Fruit fly (Drosophila melanogaster) whole organism, pupa: ENCODE results near the gene Meltrin.
A peak's percentile ranks its signal among the peaks of the same experiment; 100 is the strongest.

Experiments
- CG10348 ChIP-seq: fragments of 200-800 bp; sonication (Bioruptor generic); IDR thresholded peaks from 2 replicates; pipeline ENCODE4 v1.3.6; 2022; ENCODE audit warnings: missing biosample characterization, missing genetic modification characterization
- CG12605 ChIP-seq: fragments of 200-800 bp; sonication (Bioruptor generic); IDR thresholded peaks from 2 replicates; pipeline ENCODE4 v1.3.6; 2022; ENCODE audit warnings: missing biosample characterization, missing genetic modification characterization
- CG13204 ChIP-seq: fragments of 200-800 bp; sonication (Bioruptor generic); optimal IDR thresholded peaks from 2 replicates; lab custom pipeline; 2018; ENCODE audit warnings: missing biosample characterization, mild to moderate bottlenecking, missing genetic modification characterization, moderate library complexity
- CG14655 ChIP-seq: fragments of 200-800 bp; sonication (Bioruptor generic); optimal IDR thresholded peaks from 3 replicates; lab custom pipeline; 2017; ENCODE audit warnings: mild to moderate bottlenecking, missing biosample characterization, missing genetic modification reagents, missing genetic modification characterization
- CG15710 ChIP-seq: fragments of 200-800 bp; sonication (Bioruptor generic); optimal IDR thresholded peaks from 2 replicates; lab custom pipeline; 2018; ENCODE audit warnings: missing biosample characterization, mild to moderate bottlenecking, missing genetic modification characterization, moderate library complexity
- CG17806 ChIP-seq: fragments of 200-800 bp; sonication (Bioruptor generic); optimal IDR thresholded peaks from 2 replicates; lab custom pipeline; 2018; ENCODE audit warnings: missing biosample characterization, mild to moderate bottlenecking, missing genetic modification characterization, moderate library complexity
- CG32121 ChIP-seq: fragments of 200-800 bp; sonication (Bioruptor generic); IDR thresholded peaks from 2 replicates; pipeline ENCODE4 v1.3.6; 2022; ENCODE audit warnings: missing biosample characterization, missing genetic modification characterization
- CG34367 ChIP-seq: fragments of 200-800 bp; sonication (Bioruptor generic); optimal IDR thresholded peaks from 2 replicates; lab custom pipeline; 2018; ENCODE audit warnings: missing biosample characterization, mild to moderate bottlenecking, missing genetic modification characterization
- CG4496 ChIP-seq: fragments of 200-800 bp; sonication (Bioruptor generic); IDR thresholded peaks from 3 replicates; pipeline ENCODE4 v1.3.6; 2022; ENCODE audit warnings: missing biosample characterization, missing genetic modification characterization
- CG8159 ChIP-seq: fragments of 200-800 bp; sonication (Bioruptor generic); optimal IDR thresholded peaks from 3 replicates; lab custom pipeline; 2018; ENCODE audit warnings: missing biosample characterization, mild to moderate bottlenecking, missing genetic modification characterization, moderate library complexity
- CG8301 ChIP-seq: fragments of 200-800 bp; sonication (Bioruptor generic); optimal IDR thresholded peaks from 2 replicates; lab custom pipeline; 2018; ENCODE audit warnings: missing biosample characterization, mild to moderate bottlenecking, missing genetic modification characterization
- CG9948 ChIP-seq: fragments of 200-800 bp; sonication (Bioruptor generic); optimal IDR thresholded peaks from 2 replicates; lab custom pipeline; 2018; ENCODE audit warnings: missing biosample characterization, mild to moderate bottlenecking, missing genetic modification characterization, moderate library complexity
- D1 ChIP-seq: fragments of 200-800 bp; sonication (Bioruptor generic); optimal IDR thresholded peaks from 2 replicates; lab custom pipeline; 2018; ENCODE audit warnings: missing biosample characterization, mild to moderate bottlenecking, missing genetic modification characterization, moderate library complexity
- EcR ChIP-seq: fragments of 200-800 bp; sonication (Bioruptor generic); optimal IDR thresholded peaks from 3 replicates; lab custom pipeline; 2019; ENCODE audit warnings: missing biosample characterization, missing genetic modification characterization, mild to moderate bottlenecking, moderate library complexity, missing genetic modification reagents
- Ets98B ChIP-seq: fragments of 200-800 bp; sonication (Bioruptor generic); IDR thresholded peaks from 2 replicates; pipeline ENCODE4 v1.3.6; 2022; ENCODE audit warnings: missing biosample characterization, missing genetic modification characterization
- Pif1A ChIP-seq: fragments of 200-800 bp; sonication (Bioruptor generic); optimal IDR thresholded peaks from 3 replicates; lab custom pipeline; 2016; ENCODE audit warnings: missing biosample characterization, missing genetic modification characterization
- Pif1B ChIP-seq: fragments of 200-800 bp; sonication (Bioruptor generic); optimal IDR thresholded peaks from 3 replicates; lab custom pipeline; 2016; ENCODE audit warnings: missing biosample characterization, missing genetic modification characterization
- Snoo ChIP-seq: fragments of 200-800 bp; sonication (Bioruptor generic); optimal IDR thresholded peaks from 3 replicates; lab custom pipeline; 2017; ENCODE audit warnings: missing biosample characterization, mild to moderate bottlenecking, missing genetic modification characterization, inconsistent platforms
- fd96Ca ChIP-seq: fragments of 200-800 bp; sonication (Bioruptor generic); IDR thresholded peaks from 3 replicates; pipeline ENCODE4 v1.3.6; 2022; ENCODE audit warnings: missing biosample characterization, missing genetic modification characterization
- gl ChIP-seq: fragments of 200-800 bp; sonication (Bioruptor generic); optimal IDR thresholded peaks from 2 replicates; lab custom pipeline; 2018; ENCODE audit warnings: missing biosample characterization, mild to moderate bottlenecking, missing genetic modification characterization
- rn ChIP-seq: fragments of 200-800 bp; sonication (Bioruptor generic); IDR thresholded peaks from 2 replicates; pipeline ENCODE4 v1.3.6; 2022; ENCODE audit warnings: missing biosample characterization, missing genetic modification characterization

Gene Meltrin

DNA sequence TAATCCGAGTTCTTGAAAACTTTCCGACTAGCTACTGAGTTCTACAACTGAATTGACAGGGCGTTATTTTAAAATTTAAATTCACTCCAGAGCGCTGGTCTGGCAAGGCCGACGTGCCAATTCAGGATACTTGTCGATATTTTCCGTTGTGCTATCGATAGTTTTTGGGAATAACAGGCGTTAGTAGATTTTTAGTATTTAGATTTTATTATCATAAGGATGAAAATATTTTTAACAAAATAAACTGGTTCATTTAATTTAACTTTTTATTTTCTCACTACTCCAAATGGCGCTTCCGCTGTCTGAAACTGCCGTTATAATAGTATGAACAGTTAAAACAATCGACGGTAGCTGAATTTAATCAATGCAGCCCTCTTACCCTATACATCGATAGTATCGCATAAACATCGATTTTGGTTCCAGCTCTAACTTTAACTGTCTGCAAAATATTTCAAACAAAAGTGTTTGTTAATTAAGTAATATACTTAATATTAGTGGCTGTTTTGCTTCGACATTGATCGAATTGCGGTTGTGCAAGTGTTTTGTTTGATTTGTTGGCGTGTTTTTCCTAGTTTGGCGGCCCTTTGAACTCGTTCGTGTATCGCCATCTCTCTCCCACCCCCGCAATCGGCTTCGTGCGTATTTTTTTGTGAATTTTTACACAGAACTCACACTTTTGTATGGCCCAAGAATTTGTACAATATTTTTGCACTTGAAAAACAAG lies 44.3 kb upstream of the Meltrin start, which contains the start of the genes eff and jvl:
Gene eff (minus strand): TSS at position 128 of the 724 bp plus-strand sequence.
Gene jvl (plus strand): TSS at position 391 of the 724 bp plus-strand sequence.
- TF ChIP-seq Ets98B (GFP tag; lab: Robert Waterston, UW) (peak; percentile 53), Pif1B (GFP tag; lab: Kevin White, UChicago) (peak; percentile 67), rn (GFP tag; lab: Robert Waterston, UW) (no peak), gl (no peak), CG17806 (tag; lab: Kevin White, UChicago) (no peak), CG32121 (no peak), CG4496 (GFP tag; lab: Robert Waterston, UW) (peak; percentile 69), CG15710 (tag; lab: Kevin White, UChicago) (no peak), CG12605 (GFP tag; lab: Robert Waterston, UW) (no peak), CG10348 (GFP tag; lab: Robert Waterston, UW) (no peak), CG34367 (no peak), fd96Ca (GFP tag; lab: Robert Waterston, UW) (peak; percentile 48; the same call in 1 of the 3 replicates), CG8301 (tag; lab: Kevin White, UChicago) (no peak), Pif1A (GFP tag; lab: Kevin White, UChicago) (no peak)

DNA sequence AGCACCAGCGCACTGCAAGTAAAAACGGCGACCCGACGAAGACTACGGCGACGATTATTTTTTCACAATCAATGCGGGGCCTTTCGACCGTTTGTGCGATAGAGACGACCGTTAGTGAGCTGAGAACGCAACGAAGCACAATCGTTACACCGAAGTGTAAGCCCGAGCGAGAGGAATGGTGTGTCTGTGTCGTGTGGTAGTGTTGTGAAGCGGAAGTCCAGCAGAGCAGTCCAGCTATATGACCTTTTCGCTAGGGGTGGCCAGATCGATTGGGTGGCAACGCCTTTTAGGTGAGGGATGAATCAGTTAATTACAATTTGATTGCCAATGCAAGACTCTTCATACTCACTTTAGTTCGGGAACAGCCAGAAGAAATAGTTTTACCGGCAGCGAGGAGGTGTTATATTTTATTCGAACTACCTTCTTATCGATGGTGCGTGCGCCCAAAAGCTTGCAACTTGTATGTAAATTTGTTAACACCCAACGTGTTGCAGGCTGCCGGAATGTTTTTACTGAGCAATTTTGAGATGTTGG lies 43.6 kb upstream of the Meltrin start:
- TF ChIP-seq CG10348 (GFP tag; lab: Robert Waterston, UW) (no peak), Snoo (tag; lab: Kevin White, UChicago) (peak; percentile 57), Ets98B (GFP tag; lab: Robert Waterston, UW) (peak; percentile 55), fd96Ca (GFP tag; lab: Robert Waterston, UW) (0 out of 3 replicates have a peak, but pooled peaks have one; percentile 50), CG4496 (GFP tag; lab: Robert Waterston, UW) (peak; percentile 49; the same call in 1 of the 3 replicates), CG12605 (GFP tag; lab: Robert Waterston, UW) (peak; percentile 43), CG9948 (tag; lab: Kevin White, UChicago) (peak; percentile 14), gl (no peak), D1 (no peak), CG13204 (GFP tag; lab: Kevin White, UChicago) (peak; percentile 21), CG14655 (GFP tag; lab: Kevin White, UChicago) (peak; percentile 41), CG34367 (peak; percentile 12), CG8159 (tag; lab: Kevin White, UChicago) (peak; percentile 13), CG15710 (tag; lab: Kevin White, UChicago) (peak; percentile 37), CG8301 (tag; lab: Kevin White, UChicago) (peak; percentile 10), Pif1B (GFP tag; lab: Kevin White, UChicago) (peak; percentile 8), CG17806 (tag; lab: Kevin White, UChicago) (no peak), Pif1A (GFP tag; lab: Kevin White, UChicago) (peak; percentile 44), CG32121 (0 out of 2 replicates have a peak, but pooled peaks have one; percentile 34), EcR (GFP tag; lab: Kevin White, UChicago) (peak; percentile 26), rn (GFP tag; lab: Robert Waterston, UW) (no peak)

DNA sequence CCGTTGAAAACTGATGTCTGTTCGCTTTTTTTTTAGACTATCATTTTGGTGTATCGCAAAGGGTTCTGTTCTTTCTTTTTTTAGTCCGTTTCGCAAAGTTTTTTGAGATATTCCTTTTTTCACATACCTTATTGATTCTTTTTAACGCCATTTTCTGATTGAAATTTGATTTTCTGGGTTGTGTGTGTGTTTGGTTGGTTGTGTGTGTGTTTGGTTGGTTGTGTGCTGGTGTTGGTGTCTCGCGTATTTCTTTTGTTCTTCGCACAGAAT lies 43.1 kb upstream of the Meltrin start:
- TF ChIP-seq Ets98B (GFP tag; lab: Robert Waterston, UW) (no peak), EcR (GFP tag; lab: Kevin White, UChicago) (no peak), D1 (no peak), Pif1A (GFP tag; lab: Kevin White, UChicago) (no peak), CG14655 (GFP tag; lab: Kevin White, UChicago) (no peak), CG32121 (no peak), CG9948 (tag; lab: Kevin White, UChicago) (no peak), CG8301 (tag; lab: Kevin White, UChicago) (no peak), CG10348 (GFP tag; lab: Robert Waterston, UW) (no peak), fd96Ca (GFP tag; lab: Robert Waterston, UW) (no peak), CG34367 (no peak), CG17806 (tag; lab: Kevin White, UChicago) (no peak), CG8159 (tag; lab: Kevin White, UChicago) (no peak), rn (GFP tag; lab: Robert Waterston, UW) (no peak), Pif1B (GFP tag; lab: Kevin White, UChicago) (no peak), Snoo (tag; lab: Kevin White, UChicago) (no peak), CG13204 (GFP tag; lab: Kevin White, UChicago) (no peak), CG15710 (tag; lab: Kevin White, UChicago) (no peak), CG4496 (GFP tag; lab: Robert Waterston, UW) (no peak), gl (no peak)
- TF ChIP-seq, all 21 proteins: peak for 0

DNA sequence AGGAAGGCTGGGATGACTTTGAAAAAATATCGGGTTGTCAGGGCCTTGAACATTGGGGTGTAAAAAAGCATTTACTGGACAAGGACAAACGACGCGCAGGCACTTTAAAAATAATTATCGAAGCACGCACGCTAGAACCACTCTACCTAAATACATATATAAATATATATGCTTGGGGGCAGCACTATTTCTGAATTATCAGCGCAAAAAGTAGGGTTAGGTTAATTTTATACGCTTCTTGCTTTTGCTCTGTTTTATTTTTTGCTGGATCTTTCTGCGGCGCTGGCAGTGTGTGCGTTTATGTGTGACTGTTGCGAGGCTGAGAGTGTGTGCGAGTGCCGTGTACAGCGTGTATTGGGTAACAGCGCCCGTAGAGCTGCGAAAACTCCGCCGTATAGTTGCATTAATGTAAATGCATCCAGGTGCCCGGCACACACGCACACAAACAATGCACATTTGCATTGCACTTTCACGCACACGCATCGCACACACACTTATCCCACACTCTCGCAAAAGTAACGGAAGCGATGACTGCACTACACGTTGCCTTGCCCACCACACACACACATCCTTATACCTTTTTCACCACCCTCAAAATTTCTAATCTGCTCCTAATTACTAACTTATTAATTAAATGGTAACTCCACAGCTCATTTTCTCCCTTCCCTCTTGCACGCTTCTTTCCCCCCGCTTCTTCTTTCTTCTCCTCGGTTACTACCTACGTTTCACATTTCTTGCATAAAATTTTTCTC lies 42.6 kb upstream of the Meltrin start:
- TF ChIP-seq CG4496 (GFP tag; lab: Robert Waterston, UW) (peak; percentile 42; the same call in 1 of the 3 replicates), gl (no peak), CG32121 (0 out of 2 replicates have a peak, but pooled peaks have one; percentile 13), CG34367 (no peak)

DNA sequence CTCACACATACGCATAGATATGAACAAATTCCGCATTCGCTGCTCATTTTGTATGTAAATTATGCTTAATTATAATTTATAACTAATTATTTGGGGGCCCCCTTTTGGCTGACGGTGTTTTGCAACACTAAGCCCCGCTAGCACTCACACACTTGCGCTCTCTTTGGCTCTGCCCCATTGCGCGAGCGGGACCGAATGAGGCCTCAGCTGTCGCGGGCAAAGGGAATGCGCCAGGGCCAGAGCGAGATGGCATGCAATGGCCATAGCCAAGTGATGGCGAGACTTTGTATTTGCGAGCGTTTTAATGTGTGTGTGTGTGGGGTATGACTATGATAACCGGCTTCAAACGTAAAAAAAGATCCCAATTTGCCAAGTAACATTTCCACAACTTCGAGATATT lies 42.0 kb upstream of the Meltrin start:
- peak; percentile 25 for TF ChIP-seq EcR (GFP tag; lab: Kevin White, UChicago)
- no peak for TF ChIP-seq Snoo (tag; lab: Kevin White, UChicago)
- peak; percentile 47 for TF ChIP-seq gl
- TF ChIP-seq CG15710 (tag; lab: Kevin White, UChicago) = peak; percentile 19
- TF ChIP-seq CG12605 (GFP tag; lab: Robert Waterston, UW) = peak; percentile 27; the same call in 1 of the 2 replicates
- TF ChIP-seq CG8301 (tag; lab: Kevin White, UChicago) = no peak
- TF ChIP-seq D1 = no peak
- TF ChIP-seq Pif1A (GFP tag; lab: Kevin White, UChicago) = no peak
- no peak for TF ChIP-seq CG34367
- peak; percentile 22 for TF ChIP-seq CG8159 (tag; lab: Kevin White, UChicago)
- TF ChIP-seq Pif1B (GFP tag; lab: Kevin White, UChicago) = peak; percentile 22
- TF ChIP-seq CG10348 (GFP tag; lab: Robert Waterston, UW) = no peak
- TF ChIP-seq CG13204 (GFP tag; lab: Kevin White, UChicago) = peak; percentile 44
- TF ChIP-seq rn (GFP tag; lab: Robert Waterston, UW) = no peak
- peak; percentile 70 for TF ChIP-seq Ets98B (GFP tag; lab: Robert Waterston, UW)
- TF ChIP-seq CG4496 (GFP tag; lab: Robert Waterston, UW) = peak; percentile 86
- TF ChIP-seq CG14655 (GFP tag; lab: Kevin White, UChicago) = peak; percentile 2
- TF ChIP-seq CG9948 (tag; lab: Kevin White, UChicago) = no peak
- TF ChIP-seq CG17806 (tag; lab: Kevin White, UChicago) = no peak
- TF ChIP-seq CG32121 = peak; percentile 76
- TF ChIP-seq fd96Ca (GFP tag; lab: Robert Waterston, UW) = peak; percentile 62; the same call in 2 of the 3 replicates
- TF ChIP-seq, all 21 proteins: peak for 12
